Worm (Caenorhabditis elegans): ENCODE measurements around the gene C03A3.1.

ce11 chrX:11226595-11226994 lies 30.6 kb upstream of the C03A3.1 start, which contains the start of gene C34F6.12:
- TF ChIP-seq R02D3.7 (tag; optimal IDR thresholded peaks at IDR 0.05) (no peak), lsy-2 (tag; optimal IDR thresholded peaks at IDR 0.05) (no peak), skn-1 (tag; optimal IDR thresholded peaks at IDR 0.05) (no peak), fos-1 (tag; optimal IDR thresholded peaks at IDR 0.05) (no peak), nhr-23 (tag; optimal IDR thresholded peaks at IDR 0.05) (no peak), mdl-1 (tag; optimal IDR thresholded peaks at IDR 0.05) (no peak), lin-11 (tag; optimal IDR thresholded peaks at IDR 0.05) (no peak), lin-13 (GFP tag; optimal IDR thresholded peaks at IDR 0.05) (no peak), nhr-11 (tag; optimal IDR thresholded peaks at IDR 0.05) (no peak), unc-39 (tag; optimal IDR thresholded peaks at IDR 0.05) (no peak)
